Worm (Caenorhabditis elegans) whole organism, midembryonic: Measurements from ENCODE around the gene F42G4.7.
A peak's percentile ranks its signal among the peaks of the same experiment; 100 is the strongest.
"Not testable (repeated sequence)": the region's sequence is repeated elsewhere in the genome, so short reads cannot be mapped to it uniquely, and the experiment has no call there.

Experiments used
- T22C8.4 ChIP-seq: fragments of 200-800 bp; sonication (Bioruptor generic); IDR thresholded peaks from 2 replicates; pipeline ENCODE4 v1.3.6; 2022; ENCODE audit warnings: missing genetic modification characterization, missing compliant biosample characterization
- cog-1 ChIP-seq: sonication (generic microtip); optimal IDR thresholded peaks from 2 replicates; lab custom pipeline; 2016; ENCODE audit warnings: missing genetic modification characterization, missing compliant biosample characterization
- flt-1 ChIP-seq: fragments of 200-800 bp; sonication (Bioruptor generic); IDR thresholded peaks from 2 replicates; pipeline ENCODE4 v1.3.6; 2022; ENCODE audit warnings: missing genetic modification characterization, missing compliant biosample characterization
- klf-2 ChIP-seq: fragments of 200-800 bp; sonication (Bioruptor generic); conservative IDR thresholded peaks from 2 replicates; pipeline ENCODE4 v1.3.6; 2022; ENCODE audit warnings: missing genetic modification reagents, missing genetic modification characterization, missing compliant biosample characterization
- med-1 ChIP-seq: sonication (generic microtip); optimal IDR thresholded peaks from 2 replicates; lab custom pipeline; 2017; ENCODE audit warnings: missing genetic modification characterization, mild to moderate bottlenecking, missing compliant biosample characterization, antibody characterized with exemption, missing genetic modification reagents; ENCODE audit not compliant: insufficient read depth
- ref-1 ChIP-seq: fragments of 200-800 bp; sonication (Bioruptor generic); conservative IDR thresholded peaks from 2 replicates; pipeline ENCODE4 v1.3.6; 2022; ENCODE audit warnings: missing genetic modification reagents, missing genetic modification characterization, missing compliant biosample characterization
- tab-1 ChIP-seq: fragments of 200-800 bp; sonication (Bioruptor generic); IDR thresholded peaks from 2 replicates; pipeline ENCODE4 v1.3.6; 2022; ENCODE audit warnings: missing genetic modification characterization, missing compliant biosample characterization
- ztf-23 ChIP-seq: fragments of 200-800 bp; sonication (Bioruptor generic); IDR thresholded peaks from 2 replicates; pipeline ENCODE4 v1.3.6; 2022; ENCODE audit warnings: missing genetic modification reagents, missing genetic modification characterization, missing compliant biosample characterization
- ztf-29 ChIP-seq: fragments of 200-800 bp; sonication (Bioruptor generic); IDR thresholded peaks from 2 replicates; pipeline ENCODE4 v1.3.6; 2022; ENCODE audit warnings: missing genetic modification reagents, missing genetic modification characterization, missing compliant biosample characterization

F42G4.7 gene

ce11 chrII:13047106-13047505 lies at the start of gene F42G4.7:
TSS of gene F42G4.7 (minus strand) at chrII:13047290.
- TF ChIP-seq T22C8.4 (GFP tag; lab: Robert Waterston, UW): peak; percentile 86

- TF ChIP-seq klf-2 (GFP tag; lab: Robert Waterston, UW) (no peak), med-1 (GFP tag; lab: Kevin White, UChicago) (no peak), flt-1 (GFP tag; lab: Robert Waterston, UW) (no peak)
These were observed 49.3 kb upstream of the F42G4.7 start for ce11 chrII:13096345-13096744.

- no peak for TF ChIP-seq ztf-23 (GFP tag; lab: Robert Waterston, UW)
- no peak for TF ChIP-seq T22C8.4 (GFP tag; lab: Robert Waterston, UW)
- TF ChIP-seq med-1 (GFP tag; lab: Kevin White, UChicago): no peak
- no peak for TF ChIP-seq flt-1 (GFP tag; lab: Robert Waterston, UW)
- no peak for TF ChIP-seq ztf-29
- no peak for TF ChIP-seq klf-2 (GFP tag; lab: Robert Waterston, UW)
- no peak for TF ChIP-seq tab-1 (GFP tag; lab: Robert Waterston, UW)
- TF ChIP-seq cog-1 (tag; lab: Kevin White, UChicago): no peak
- TF ChIP-seq ref-1: no peak
These were observed 44.8 kb upstream of the F42G4.7 start for ce11 chrII:13091857-13092256.

- no peak for TF ChIP-seq med-1 (GFP tag; lab: Kevin White, UChicago)
- TF ChIP-seq ref-1: no peak
- TF ChIP-seq cog-1 (tag; lab: Kevin White, UChicago): no peak
- no peak for TF ChIP-seq tab-1 (GFP tag; lab: Robert Waterston, UW)
- TF ChIP-seq ztf-23 (GFP tag; lab: Robert Waterston, UW): no peak
- TF ChIP-seq klf-2 (GFP tag; lab: Robert Waterston, UW): no peak
- TF ChIP-seq flt-1 (GFP tag; lab: Robert Waterston, UW): no peak
- no peak for TF ChIP-seq ztf-29
- TF ChIP-seq T22C8.4 (GFP tag; lab: Robert Waterston, UW): no peak
These were observed 44.0 kb upstream of the F42G4.7 start, which contains the start of gene Y81G3A.4 for ce11 chrII:13091123-13091522. TSS of gene Y81G3A.4 (plus strand) at chrII:13091423.

- TF ChIP-seq ztf-23 (GFP tag; lab: Robert Waterston, UW): no peak
These were observed 38.9 kb upstream of the F42G4.7 start for ce11 chrII:13085951-13086350.

- TF ChIP-seq T22C8.4 (GFP tag; lab: Robert Waterston, UW): no peak
- TF ChIP-seq flt-1 (GFP tag; lab: Robert Waterston, UW): no peak
- no peak for TF ChIP-seq med-1 (GFP tag; lab: Kevin White, UChicago)
- TF ChIP-seq tab-1 (GFP tag; lab: Robert Waterston, UW): no peak
- TF ChIP-seq ztf-29: no peak
- no peak for TF ChIP-seq cog-1 (tag; lab: Kevin White, UChicago)
- no peak for TF ChIP-seq klf-2 (GFP tag; lab: Robert Waterston, UW)
- no peak for TF ChIP-seq ref-1
- TF ChIP-seq ztf-23 (GFP tag; lab: Robert Waterston, UW): no peak
These were observed 36.7 kb upstream of the F42G4.7 start, which contains the start of the genes Y81G3A.1 and gcn-2 for ce11 chrII:13083752-13084214. TSS of gene Y81G3A.1 (minus strand) at chrII:13083926. TSS of gene gcn-2 (plus strand) at chrII:13084164.

- TF ChIP-seq med-1 (GFP tag; lab: Kevin White, UChicago); T22C8.4 (GFP tag; lab: Robert Waterston, UW); ztf-29: not testable (repeated sequence)
These were observed 35.3 kb upstream of the F42G4.7 start, which contains the start of gene Y81G3A.6 for ce11 chrII:13082403-13082802. TSS of gene Y81G3A.6 (minus strand) at chrII:13082503.

ce11 chrII:13080607-13081006 lies 33.5 kb upstream of the F42G4.7 start, which contains the start of gene Y81G3A.2:
TSS of gene Y81G3A.2 (plus strand) at chrII:13080907.
- TF ChIP-seq flt-1 (GFP tag; lab: Robert Waterston, UW); tab-1 (GFP tag; lab: Robert Waterston, UW); cog-1 (tag; lab: Kevin White, UChicago): not testable (repeated sequence)

- TF ChIP-seq ref-1 (no peak), klf-2 (GFP tag; lab: Robert Waterston, UW) (no peak), ztf-23 (GFP tag; lab: Robert Waterston, UW) (no peak), tab-1 (GFP tag; lab: Robert Waterston, UW) (no peak), ztf-29 (no peak), cog-1 (tag; lab: Kevin White, UChicago) (no peak), flt-1 (GFP tag; lab: Robert Waterston, UW) (no peak), T22C8.4 (GFP tag; lab: Robert Waterston, UW) (no peak), med-1 (GFP tag; lab: Kevin White, UChicago) (no peak)
These were observed 31.8 kb upstream of the F42G4.7 start, which contains the start of gene F42G4.6 for ce11 chrII:13078848-13079428. TSS of gene F42G4.6 (plus strand) at chrII:13079378.

- TF ChIP-seq cog-1 (tag; lab: Kevin White, UChicago) (no peak), ztf-29 (no peak), med-1 (GFP tag; lab: Kevin White, UChicago) (no peak), klf-2 (GFP tag; lab: Robert Waterston, UW) (no peak), tab-1 (GFP tag; lab: Robert Waterston, UW) (no peak), flt-1 (GFP tag; lab: Robert Waterston, UW) (no peak), T22C8.4 (GFP tag; lab: Robert Waterston, UW) (no peak), ref-1 (no peak)
These were observed 30.7 kb upstream of the F42G4.7 start for ce11 chrII:13077746-13078145.
